Fruit fly (Drosophila melanogaster) whole organism, wandering third instar larva: Measurements from ENCODE around the gene CG13005.

Source experiments
- CrebA ChIP-seq: fragments of 200-800 bp; sonication (Bioruptor generic); optimal IDR thresholded peaks from 2 replicates; lab custom pipeline; 2016; ENCODE audit warnings: missing biosample characterization, mild to moderate bottlenecking, missing genetic modification characterization, borderline replicate concordance
- Hnf4 ChIP-seq: fragments of 200-800 bp; sonication (Bioruptor generic); optimal IDR thresholded peaks from 2 replicates; lab custom pipeline; 2016; ENCODE audit warnings: missing biosample characterization, mild to moderate bottlenecking, missing genetic modification characterization
- OdsH ChIP-seq: fragments of 200-800 bp; sonication (Bioruptor generic); optimal IDR thresholded peaks from 2 replicates; lab custom pipeline; 2016; ENCODE audit warnings: missing biosample characterization, mild to moderate bottlenecking, missing genetic modification characterization
- Rel ChIP-seq, 2 experiments: fragments of 200-800 bp; sonication (Bioruptor generic) in 1 of 2; optimal IDR thresholded peaks; 2 replicates in 1 of 2; 3 replicates in 1 of 2; lab custom pipeline; 2016 to 2019; ENCODE audit warnings: mild to moderate bottlenecking in 2 of 2, missing biosample characterization in 2 of 2, missing genetic modification characterization in 2 of 2, moderate library complexity in 1 of 2
- ey ChIP-seq: fragments of 200-800 bp; sonication (Bioruptor generic); optimal IDR thresholded peaks from 2 replicates; lab custom pipeline; 2016; ENCODE audit warnings: missing biosample characterization, missing genetic modification characterization
- h ChIP-seq: fragments of 200-800 bp; sonication (Bioruptor generic); optimal IDR thresholded peaks from 3 replicates; lab custom pipeline; 2016; ENCODE audit warnings: missing biosample characterization, mild to moderate bottlenecking, missing genetic modification characterization
- lola ChIP-seq: fragments of >200 bp; optimal IDR thresholded peaks from 2 replicates; lab custom pipeline; 2017; ENCODE audit warnings: missing biosample characterization, missing genetic modification characterization
- psq ChIP-seq: fragments of 200-800 bp; sonication (Bioruptor generic); optimal IDR thresholded peaks from 3 replicates; lab custom pipeline; 2017; ENCODE audit warnings: missing biosample characterization, mild to moderate bottlenecking, missing genetic modification characterization, moderate library complexity
- usp ChIP-seq: fragments of >200 bp; optimal IDR thresholded peaks from 2 replicates; lab custom pipeline; 2017; ENCODE audit warnings: missing biosample characterization, missing genetic modification characterization

DNA sequence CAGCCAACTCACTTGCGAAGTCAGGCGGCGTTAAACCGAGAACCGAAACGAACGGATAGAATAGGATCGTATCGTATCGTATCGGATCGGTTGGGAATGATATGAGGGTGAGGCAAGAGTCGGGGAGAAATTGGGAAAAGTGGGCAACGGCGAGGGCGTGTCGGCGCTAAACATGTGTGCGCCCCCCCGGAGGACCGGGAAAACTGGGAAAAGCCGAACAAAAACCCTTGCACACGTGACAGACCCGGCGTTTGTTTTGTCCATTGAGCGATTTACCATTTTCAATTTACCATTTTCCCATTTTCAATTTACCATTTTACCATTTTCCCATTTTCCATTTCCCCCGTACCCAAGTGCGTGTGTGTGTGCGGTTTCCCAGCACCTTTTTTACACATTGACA is 28.4 kb upstream of the CG13005 start:
- TF ChIP-seq Hnf4 (GFP tag; lab: Kevin White, UChicago) (no peak), psq (GFP tag; lab: Kevin White, UChicago) (no peak), lola (GFP tag; lab: Kevin White, UChicago) (no peak), usp (GFP tag; lab: Kevin White, UChicago) (no peak), ey (no peak), Rel (GFP tag; optimal IDR thresholded peaks at IDR 0.05; lab: Kevin White, UChicago) (no peak), Rel (tag; optimal IDR thresholded peaks at IDR 0.05; lab: Kevin White, UChicago) (no peak), CrebA (GFP tag; lab: Kevin White, UChicago) (no peak), OdsH (GFP tag; lab: Kevin White, UChicago) (no peak), h (GFP tag; lab: Kevin White, UChicago) (no peak)
